Worm (Caenorhabditis elegans): Measurements from ENCODE around the gene C47E12.9.

ce11 chrIV:10003372-10003771, 28.9 kb downstream of the C47E12.9 start, which contains the start of the genes C47E12.2 and sars-1:
- TF ChIP-seq ztf-29 (GFP tag; IDR thresholded peaks at IDR 0.05) (no peak), flt-1 (GFP tag; IDR thresholded peaks at IDR 0.05) (no peak), tab-1 (GFP tag; IDR thresholded peaks at IDR 0.05) (no peak), ref-1 (GFP tag; conservative IDR thresholded peaks at IDR 0.05) (no peak), med-1 (GFP tag; optimal IDR thresholded peaks at IDR 0.05; ENCODE audit: insufficient read depth) (no peak)
